Worm (Caenorhabditis elegans) whole organism, late embryonic: ENCODE measurements around the gene irld-55.

ENCODE experiments used
- C38D4.7 ChIP-seq: fragments of 200-800 bp; sonication (Bioruptor generic); optimal IDR thresholded peaks from 2 replicates; lab custom pipeline; 2018; ENCODE audit warnings: mild to moderate bottlenecking, missing genetic modification characterization, moderate library complexity, missing compliant biosample characterization
- F13H6.1 ChIP-seq: sonication (generic microtip); optimal IDR thresholded peaks from 2 replicates; lab custom pipeline; 2016; ENCODE audit warnings: missing genetic modification characterization, missing compliant biosample characterization
- K02D7.2 ChIP-seq: sonication (generic microtip); optimal IDR thresholded peaks from 2 replicates; lab custom pipeline; 2017; ENCODE audit warnings: mild to moderate bottlenecking, missing genetic modification characterization, missing compliant biosample characterization
- ahr-1 ChIP-seq: sonication (generic microtip); optimal IDR thresholded peaks from 2 replicates; lab custom pipeline; 2016; ENCODE audit warnings: missing genetic modification characterization, missing compliant biosample characterization
- ama-1 ChIP-seq: fragments of 150-350 bp; optimal IDR thresholded peaks from 2 replicates; lab custom pipeline; 2014
- ceh-14 ChIP-seq: sonication (generic microtip); optimal IDR thresholded peaks from 2 replicates; lab custom pipeline; 2016; ENCODE audit warnings: missing genotype, missing genetic modification characterization, missing compliant biosample characterization
- ceh-18 ChIP-seq: sonication (generic microtip); optimal IDR thresholded peaks from 2 replicates; lab custom pipeline; 2016; ENCODE audit warnings: missing genetic modification characterization, missing compliant biosample characterization
- ceh-19 ChIP-seq: fragments of 200-800 bp; sonication (Bioruptor generic); optimal IDR thresholded peaks from 2 replicates; lab custom pipeline; 2018; ENCODE audit warnings: mild to moderate bottlenecking, missing genetic modification characterization, missing compliant biosample characterization
- ceh-22 ChIP-seq: sonication (generic microtip); optimal IDR thresholded peaks from 2 replicates; lab custom pipeline; 2017; ENCODE audit warnings: missing biosample characterization, missing genetic modification characterization
- ceh-24 ChIP-seq: sonication (generic microtip); optimal IDR thresholded peaks from 2 replicates; lab custom pipeline; 2016; ENCODE audit warnings: mild to moderate bottlenecking, missing genetic modification characterization, missing compliant biosample characterization
- ceh-30 ChIP-seq: fragments of 150-350 bp; optimal IDR thresholded peaks from 2 replicates; lab custom pipeline; 2014; ENCODE audit warnings: missing biosample characterization, missing genetic modification characterization
- ceh-31 ChIP-seq: sonication (generic microtip); optimal IDR thresholded peaks from 2 replicates; lab custom pipeline; 2016; ENCODE audit warnings: missing genetic modification characterization, missing compliant biosample characterization
- ceh-34 ChIP-seq: sonication (generic microtip); optimal IDR thresholded peaks from 2 replicates; lab custom pipeline; 2016; ENCODE audit warnings: mild to moderate bottlenecking, missing genetic modification characterization, missing compliant biosample characterization
- ceh-48 ChIP-seq: sonication (generic microtip); optimal IDR thresholded peaks from 2 replicates; lab custom pipeline; 2016; ENCODE audit warnings: missing genetic modification characterization, inconsistent platforms, missing compliant biosample characterization
- ceh-6 ChIP-seq: fragments of 200-800 bp; sonication (Bioruptor generic); optimal IDR thresholded peaks from 2 replicates; lab custom pipeline; 2018; ENCODE audit warnings: mild to moderate bottlenecking, missing genetic modification characterization, missing compliant biosample characterization
- che-1 ChIP-seq: sonication (generic microtip); optimal IDR thresholded peaks from 2 replicates; lab custom pipeline; 2016; ENCODE audit warnings: mild to moderate bottlenecking, missing genetic modification characterization, missing compliant biosample characterization
- dve-1 ChIP-seq: sonication (generic microtip); optimal IDR thresholded peaks from 2 replicates; lab custom pipeline; 2017; ENCODE audit warnings: antibody characterized with exemption, mild to moderate bottlenecking, missing genetic modification characterization, missing compliant biosample characterization
- elt-4 ChIP-seq: sonication (generic microtip); optimal IDR thresholded peaks from 2 replicates; lab custom pipeline; 2016; ENCODE audit warnings: missing genetic modification characterization, missing compliant biosample characterization
- ets-4 ChIP-seq: sonication (generic microtip); optimal IDR thresholded peaks from 2 replicates; lab custom pipeline; 2016; ENCODE audit warnings: missing genetic modification characterization, missing compliant biosample characterization
- eyg-1 ChIP-seq: sonication (generic microtip); optimal IDR thresholded peaks from 2 replicates; lab custom pipeline; 2016; ENCODE audit warnings: missing genotype, missing genetic modification characterization, missing compliant biosample characterization
- fkh-10 ChIP-seq: fragments of 150-350 bp; optimal IDR thresholded peaks from 2 replicates; lab custom pipeline; 2014; ENCODE audit warnings: missing biosample characterization, missing genetic modification reagents, missing genetic modification characterization
- gmeb-2 ChIP-seq: sonication (generic microtip); optimal IDR thresholded peaks from 2 replicates; lab custom pipeline; 2016; ENCODE audit warnings: missing genetic modification characterization, inconsistent platforms, missing compliant biosample characterization
- hlh-13 ChIP-seq: fragments of 200-800 bp; sonication (Bioruptor generic); optimal IDR thresholded peaks from 2 replicates; lab custom pipeline; 2018; ENCODE audit warnings: mild to moderate bottlenecking, missing genetic modification characterization, missing compliant biosample characterization
- hlh-15 ChIP-seq: sonication (generic microtip); optimal IDR thresholded peaks from 2 replicates; lab custom pipeline; 2016; ENCODE audit warnings: missing genetic modification characterization, missing compliant biosample characterization
- hlh-30 ChIP-seq: sonication (generic microtip); optimal IDR thresholded peaks from 2 replicates; lab custom pipeline; 2017; ENCODE audit warnings: antibody characterized with exemption, missing genetic modification characterization, missing compliant biosample characterization; ENCODE audit not compliant: insufficient read depth
- hlh-6 ChIP-seq: sonication (generic microtip); optimal IDR thresholded peaks from 2 replicates; lab custom pipeline; 2016; ENCODE audit warnings: missing genotype, missing genetic modification characterization, missing compliant biosample characterization
- hlh-8 ChIP-seq: sonication (generic microtip); optimal IDR thresholded peaks from 2 replicates; lab custom pipeline; 2016; ENCODE audit warnings: missing genotype, missing genetic modification characterization, missing compliant biosample characterization
- lin-11 ChIP-seq: fragments of 200-800 bp; sonication (Bioruptor generic); optimal IDR thresholded peaks from 2 replicates; lab custom pipeline; 2018; ENCODE audit warnings: mild to moderate bottlenecking, missing genetic modification characterization, missing compliant biosample characterization
- mec-3 ChIP-seq: sonication (generic microtip); optimal IDR thresholded peaks from 2 replicates; lab custom pipeline; 2016; ENCODE audit warnings: borderline replicate concordance, missing genetic modification characterization, missing compliant biosample characterization
- nfya-1 ChIP-seq: sonication (generic microtip); optimal IDR thresholded peaks from 2 replicates; lab custom pipeline; 2017; ENCODE audit warnings: missing genetic modification characterization, mild to moderate bottlenecking, missing compliant biosample characterization, antibody characterized with exemption, moderate library complexity
- nhr-232 ChIP-seq: sonication (generic microtip); optimal IDR thresholded peaks from 2 replicates; lab custom pipeline; 2016; ENCODE audit warnings: missing genetic modification characterization, missing compliant biosample characterization
- npax-4 ChIP-seq: sonication (generic microtip); optimal IDR thresholded peaks from 2 replicates; lab custom pipeline; 2016; ENCODE audit warnings: missing genetic modification characterization, missing compliant biosample characterization
- pat-9 ChIP-seq: fragments of 200-800 bp; sonication (Bioruptor generic); optimal IDR thresholded peaks from 2 replicates; lab custom pipeline; 2018; ENCODE audit warnings: mild to moderate bottlenecking, missing genetic modification characterization, moderate library complexity, missing compliant biosample characterization
- pax-1 ChIP-seq: fragments of 150-350 bp; optimal IDR thresholded peaks from 2 replicates; lab custom pipeline; 2014; ENCODE audit warnings: missing biosample characterization, missing genetic modification characterization
- pha-2 ChIP-seq: sonication (generic microtip); optimal IDR thresholded peaks from 2 replicates; lab custom pipeline; 2017; ENCODE audit warnings: mild to moderate bottlenecking, missing genetic modification characterization, missing compliant biosample characterization
- pha-4 ChIP-seq: fragments of 150-350 bp; optimal IDR thresholded peaks from 2 replicates; lab custom pipeline; 2018; ENCODE audit warnings: missing biosample characterization, missing genetic modification reagents, missing genetic modification characterization
- pros-1 ChIP-seq: fragments of 150-350 bp; optimal IDR thresholded peaks from 2 replicates; lab custom pipeline; 2014; ENCODE audit warnings: missing biosample characterization, missing genetic modification reagents, missing genetic modification characterization
- ref-2 ChIP-seq: sonication (generic microtip); optimal IDR thresholded peaks from 2 replicates; lab custom pipeline; 2016; ENCODE audit warnings: missing genetic modification characterization, missing compliant biosample characterization
- rnt-1 ChIP-seq: sonication (generic microtip); optimal IDR thresholded peaks from 2 replicates; lab custom pipeline; 2016; ENCODE audit warnings: missing genetic modification characterization, missing compliant biosample characterization
- sox-2 ChIP-seq: fragments of 200-800 bp; sonication (Bioruptor generic); IDR thresholded peaks from 2 replicates; pipeline ENCODE4 v1.3.6; 2022; ENCODE audit warnings: missing genetic modification reagents, missing genetic modification characterization, missing compliant biosample characterization
- syd-9 ChIP-seq: sonication (generic microtip); optimal IDR thresholded peaks from 2 replicates; lab custom pipeline; 2016; ENCODE audit warnings: mild to moderate bottlenecking, missing genetic modification characterization, moderate library complexity, missing compliant biosample characterization
- tbx-2 ChIP-seq: sonication (generic microtip); optimal IDR thresholded peaks from 2 replicates; lab custom pipeline; 2016; ENCODE audit warnings: missing genetic modification characterization, missing compliant biosample characterization
- ttx-3 ChIP-seq: sonication (generic microtip); optimal IDR thresholded peaks from 2 replicates; lab custom pipeline; 2016; ENCODE audit warnings: missing genetic modification reagents, missing genetic modification characterization, missing compliant biosample characterization
- unc-3 ChIP-seq, 2 experiments: fragments of 200-800 bp in 1 of 2; sonication (Bioruptor generic) in 1 of 2; sonication (generic microtip) in 1 of 2; conservative IDR thresholded peaks in 1 of 2; optimal IDR thresholded peaks in 1 of 2; 2 replicates each; pipeline versions ENCODE4 v1.3.6 to Lab custom; 2016 to 2022; ENCODE audit warnings: missing compliant biosample characterization in 2 of 2, missing genetic modification characterization in 2 of 2, missing genetic modification reagents in 1 of 2
- unc-42 ChIP-seq: sonication (generic microtip); optimal IDR thresholded peaks from 2 replicates; lab custom pipeline; 2016; ENCODE audit warnings: missing genotype, missing genetic modification characterization, missing compliant biosample characterization
- unc-55 ChIP-seq: sonication (generic microtip); optimal IDR thresholded peaks from 2 replicates; lab custom pipeline; 2017; ENCODE audit warnings: missing biosample characterization, missing genetic modification reagents, missing genetic modification characterization
- ztf-16 ChIP-seq: sonication (generic microtip); optimal IDR thresholded peaks from 2 replicates; lab custom pipeline; 2017; ENCODE audit warnings: missing genetic modification characterization, missing compliant biosample characterization

The irld-55 gene

DNA sequence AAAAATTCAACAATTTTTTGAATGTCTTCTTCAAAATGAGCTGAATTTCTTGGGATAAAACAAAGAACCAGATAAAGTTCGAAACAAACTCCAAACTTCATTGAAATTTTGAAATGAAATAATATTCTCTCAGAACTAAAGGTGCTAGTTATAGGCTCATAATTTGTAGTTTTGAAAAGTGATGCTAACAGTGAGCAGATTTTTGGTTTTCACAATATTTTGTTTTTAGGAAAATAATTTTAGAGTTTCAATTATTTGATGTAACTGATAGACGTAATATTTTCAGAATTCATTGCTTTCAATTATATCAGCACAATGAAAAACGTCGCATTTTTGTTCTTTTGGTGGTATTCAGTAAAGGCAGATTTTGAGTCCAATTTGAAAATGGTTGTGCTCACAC is at the start of gene irld-55, which contains the start of gene irld-56:
irld-55 (plus strand) TSS at position 316 of the 400 bp plus-strand sequence.
irld-56 (minus strand) TSS at position 101 of the 400 bp plus-strand sequence.
- no peak for TF ChIP-seq ceh-48 (tag; lab: Kevin White, UChicago)
- TF ChIP-seq ceh-19 (GFP tag; lab: Kevin White, UChicago): no peak
- TF ChIP-seq che-1: no peak
- TF ChIP-seq ahr-1 (tag; lab: Kevin White, UChicago): no peak
- TF ChIP-seq eyg-1: no peak
- no peak for TF ChIP-seq F13H6.1 (tag; lab: Kevin White, UChicago)
- TF ChIP-seq nhr-232 (tag; lab: Kevin White, UChicago): no peak
- no peak for TF ChIP-seq pat-9 (tag; lab: Kevin White, UChicago)
- TF ChIP-seq elt-4 (tag; lab: Kevin White, UChicago): no peak
- TF ChIP-seq hlh-6: no peak
- TF ChIP-seq sox-2 (GFP tag; lab: Robert Waterston, UW): no peak
- no peak for TF ChIP-seq ttx-3 (tag; lab: Kevin White, UChicago)
- no peak for TF ChIP-seq ets-4 (tag; lab: Kevin White, UChicago)
- TF ChIP-seq hlh-8: no peak

DNA sequence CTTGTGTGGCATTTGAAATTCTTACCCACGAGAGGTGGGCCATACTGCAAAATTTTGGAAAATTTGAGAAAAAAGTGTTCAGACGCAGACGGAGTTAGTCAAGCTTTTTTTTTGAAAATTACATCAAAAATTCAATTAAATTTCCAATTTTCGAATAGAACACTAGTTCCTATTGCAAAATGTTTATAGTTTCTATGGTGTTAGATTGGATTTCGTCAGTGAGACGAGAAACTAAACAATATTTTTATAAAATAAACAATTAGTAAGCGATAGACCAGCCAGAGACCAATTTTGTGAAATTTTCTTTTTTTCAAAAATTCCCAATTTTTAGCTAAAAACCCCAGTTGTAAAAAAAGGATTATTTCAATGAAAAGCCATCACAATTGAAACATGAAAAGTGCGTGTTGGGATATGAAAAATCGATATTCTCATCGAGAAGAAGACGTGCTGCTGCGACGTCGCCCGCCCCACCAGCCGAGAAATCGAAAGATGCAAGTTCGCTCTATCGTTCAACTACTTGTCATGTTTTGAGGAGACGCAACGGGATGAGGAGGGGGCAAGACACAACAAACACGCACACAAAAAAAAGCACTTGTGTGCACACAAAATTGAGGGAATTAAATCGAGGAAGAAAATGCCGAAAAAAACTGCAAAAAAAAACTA is 40.1 kb upstream of the irld-55 start, which contains the start of gene dnbp-1:
dnbp-1 (minus strand) TSS at position 51 of the 663 bp plus-strand sequence.
- TF ChIP-seq pat-9 (tag; lab: Kevin White, UChicago) (no peak), ceh-22 (tag; lab: Kevin White, UChicago) (no peak), ceh-6 (GFP tag; lab: Kevin White, UChicago) (peak; percentile 8), ceh-34 (tag; lab: Kevin White, UChicago) (peak; percentile 55), hlh-8 (no peak), tbx-2 (peak; percentile 84), unc-42 (tag; lab: Kevin White, UChicago) (peak; percentile 74), pha-4 (tag; lab: Kevin White, UChicago) (no peak), fkh-10 (GFP tag; lab: Kevin White, UChicago) (no peak), syd-9 (tag; lab: Kevin White, UChicago) (no peak), gmeb-2 (peak; percentile 9), hlh-13 (GFP tag; lab: Kevin White, UChicago) (no peak), ztf-16 (tag; lab: Kevin White, UChicago) (no peak), ceh-14 (tag; lab: Kevin White, UChicago) (peak; percentile 41), mec-3 (tag; lab: Kevin White, UChicago) (no peak), nfya-1 (peak; percentile 43), che-1 (no peak), lin-11 (tag; lab: Kevin White, UChicago) (no peak), ets-4 (tag; lab: Kevin White, UChicago) (peak; percentile 15), unc-3 (GFP tag; conservative IDR thresholded peaks at IDR 0.05; lab: Robert Waterston, UW) (no peak), unc-3 (tag; optimal IDR thresholded peaks at IDR 0.05; lab: Kevin White, UChicago) (peak; percentile 12), ahr-1 (tag; lab: Kevin White, UChicago) (no peak), ceh-18 (tag; lab: Kevin White, UChicago) (peak; percentile 79), eyg-1 (no peak), ceh-30 (no peak), hlh-15 (no peak), ref-2 (tag; lab: Kevin White, UChicago) (peak; percentile 62), ceh-31 (tag; lab: Kevin White, UChicago) (peak; percentile 78), pax-1 (no peak), elt-4 (tag; lab: Kevin White, UChicago) (no peak), K02D7.2 (tag; lab: Kevin White, UChicago) (no peak), ceh-48 (tag; lab: Kevin White, UChicago) (peak; percentile 94), hlh-6 (no peak), ceh-24 (tag; lab: Kevin White, UChicago) (no peak), hlh-30 (tag; lab: Kevin White, UChicago) (peak; percentile 62), npax-4 (tag; lab: Kevin White, UChicago) (no peak), dve-1 (peak; percentile 18), ama-1 (lab: Kevin White, UChicago) (no peak), rnt-1 (tag; lab: Kevin White, UChicago) (peak; percentile 4), C38D4.7 (GFP tag; lab: Kevin White, UChicago) (no peak), F13H6.1 (tag; lab: Kevin White, UChicago) (no peak), unc-55 (GFP tag; lab: Kevin White, UChicago) (peak; percentile 79), pros-1 (tag; lab: Kevin White, UChicago) (peak; percentile 48), pha-2 (tag; lab: Kevin White, UChicago) (no peak)
